Worm (Caenorhabditis elegans): ENCODE data around the gene Y38H6C.13.
"Not testable (repeated sequence)": the region's sequence is repeated elsewhere in the genome, so short reads cannot be mapped to it uniquely, and the experiment has no call there.

The Y38H6C.13 gene

DNA sequence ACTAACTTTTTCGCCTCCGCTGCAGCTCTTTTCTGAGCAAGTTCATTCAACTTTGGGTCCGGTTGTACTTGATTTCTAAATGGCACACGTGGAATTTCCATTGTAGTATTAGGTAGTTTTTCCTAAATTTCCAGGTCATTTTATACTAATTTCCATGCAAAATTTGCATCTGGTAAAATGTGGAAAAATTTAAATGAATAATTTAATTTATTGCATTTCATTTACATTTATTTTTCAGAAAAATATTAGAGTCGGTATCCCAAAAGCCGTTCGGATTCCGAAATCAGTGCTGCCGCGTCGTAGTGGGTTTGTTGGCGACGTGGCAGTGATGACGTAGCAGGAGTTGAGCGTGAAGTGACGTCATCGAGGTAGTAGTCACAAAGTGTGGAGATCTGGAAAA lies 19.5 kb downstream of the Y38H6C.13 start, which contains the start of gene Y38H6C.18:
TSS of gene Y38H6C.18 (minus strand) at position 101 of the 400 bp plus-strand sequence.
- TF ChIP-seq dao-5 (tag; optimal IDR thresholded peaks at IDR 0.05), result no peak
- no peak for TF ChIP-seq him-1 (tag; optimal IDR thresholded peaks at IDR 0.05)
- TF ChIP-seq W03F9.2 (tag; optimal IDR thresholded peaks at IDR 0.05), result no peak

ce11 chrV:20551096-20551495 lies 23.5 kb downstream of the Y38H6C.13 start, which contains the start of gene Y38H6C.20:
Gene Y38H6C.20, minus strand, starts transcription at chrV:20551196.
- TF ChIP-seq dao-5 (tag; optimal IDR thresholded peaks at IDR 0.05) (no peak), him-1 (tag; optimal IDR thresholded peaks at IDR 0.05) (no peak), W03F9.2 (tag; optimal IDR thresholded peaks at IDR 0.05) (no peak)

ce11 chrV:20552971-20553370 lies 25.4 kb downstream of the Y38H6C.13 start, which contains the start of gene vmo-1:
Gene vmo-1, minus strand, starts transcription at chrV:20553071.
- TF ChIP-seq him-1 (tag; optimal IDR thresholded peaks at IDR 0.05) (no peak), W03F9.2 (tag; optimal IDR thresholded peaks at IDR 0.05) (no peak), dao-5 (tag; optimal IDR thresholded peaks at IDR 0.05) (no peak)

ce11 chrV:20555120-20555519 lies 27.5 kb downstream of the Y38H6C.13 start, which contains the start of gene Y38H6C.21:
Gene Y38H6C.21, minus strand, starts transcription at chrV:20555267.
- no peak for TF ChIP-seq dao-5 (tag; optimal IDR thresholded peaks at IDR 0.05)
- no peak for TF ChIP-seq W03F9.2 (tag; optimal IDR thresholded peaks at IDR 0.05)
- no peak for TF ChIP-seq him-1 (tag; optimal IDR thresholded peaks at IDR 0.05)

ce11 chrV:20556260-20556659 lies 28.7 kb downstream of the Y38H6C.13 start, which contains the start of gene Y38H6C.23:
Gene Y38H6C.23, minus strand, starts transcription at chrV:20556360.
- TF ChIP-seq W03F9.2 (tag; optimal IDR thresholded peaks at IDR 0.05), result no peak
- TF ChIP-seq dao-5 (tag; optimal IDR thresholded peaks at IDR 0.05), result no peak
- no peak for TF ChIP-seq him-1 (tag; optimal IDR thresholded peaks at IDR 0.05)

ce11 chrV:20558270-20558669 lies 30.7 kb downstream of the Y38H6C.13 start, which contains the start of gene abf-4:
Gene abf-4, minus strand, starts transcription at chrV:20558370.
- TF ChIP-seq W03F9.2 (tag; optimal IDR thresholded peaks at IDR 0.05), result no peak
- TF ChIP-seq him-1 (tag; optimal IDR thresholded peaks at IDR 0.05), result no peak
- no peak for TF ChIP-seq dao-5 (tag; optimal IDR thresholded peaks at IDR 0.05)

DNA sequence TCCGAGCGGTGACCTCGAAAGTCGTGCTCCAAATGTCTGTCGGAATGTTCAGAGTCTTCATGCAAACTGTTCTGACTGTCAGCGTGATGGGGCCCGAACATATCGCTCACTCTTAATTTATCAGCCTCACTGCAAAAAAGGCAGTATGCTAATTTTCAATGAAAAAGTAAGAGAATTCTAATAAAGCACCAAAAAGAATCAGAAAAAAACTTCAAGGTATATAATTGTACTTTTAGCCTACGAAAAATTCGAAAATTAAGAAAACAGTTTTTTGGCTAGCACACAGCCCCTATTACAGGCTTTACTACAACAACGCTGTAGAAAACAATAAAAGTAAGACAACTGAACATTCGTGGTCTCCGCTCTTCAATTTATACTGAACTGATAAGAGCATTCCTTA lies 34.2 kb downstream of the Y38H6C.13 start, which contains the start of gene F26F2.1:
TSS of gene F26F2.1 (minus strand) at position 101 of the 400 bp plus-strand sequence.
- no peak for TF ChIP-seq dao-5 (tag; optimal IDR thresholded peaks at IDR 0.05)
- no peak for TF ChIP-seq him-1 (tag; optimal IDR thresholded peaks at IDR 0.05)
- TF ChIP-seq W03F9.2 (tag; optimal IDR thresholded peaks at IDR 0.05), result no peak

DNA sequence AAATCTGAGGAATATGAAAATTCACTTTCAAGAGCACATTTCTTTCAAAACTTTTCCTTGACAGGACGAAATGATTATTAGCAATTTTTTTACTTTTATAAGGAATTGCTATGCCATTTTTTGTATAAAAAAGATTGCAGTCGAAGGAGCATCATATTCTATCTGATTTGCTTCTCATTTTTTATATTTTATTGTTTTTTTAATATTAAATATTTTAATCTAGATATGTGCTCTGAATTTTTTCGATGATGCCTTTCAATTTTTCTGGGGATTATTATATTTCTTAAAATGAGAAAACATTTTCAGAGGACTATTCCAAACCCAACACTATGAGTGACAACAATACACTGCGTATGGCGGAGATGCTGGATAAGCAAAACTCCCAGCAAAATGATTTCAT lies 36.5 kb downstream of the Y38H6C.13 start, which contains the start of gene F26F2.13:
TSS of gene F26F2.13 (plus strand) at position 301 of the 400 bp plus-strand sequence.
- not testable (repeated sequence) for TF ChIP-seq dao-5, him-1, W03F9.2 (tag; optimal IDR thresholded peaks at IDR 0.05)

DNA sequence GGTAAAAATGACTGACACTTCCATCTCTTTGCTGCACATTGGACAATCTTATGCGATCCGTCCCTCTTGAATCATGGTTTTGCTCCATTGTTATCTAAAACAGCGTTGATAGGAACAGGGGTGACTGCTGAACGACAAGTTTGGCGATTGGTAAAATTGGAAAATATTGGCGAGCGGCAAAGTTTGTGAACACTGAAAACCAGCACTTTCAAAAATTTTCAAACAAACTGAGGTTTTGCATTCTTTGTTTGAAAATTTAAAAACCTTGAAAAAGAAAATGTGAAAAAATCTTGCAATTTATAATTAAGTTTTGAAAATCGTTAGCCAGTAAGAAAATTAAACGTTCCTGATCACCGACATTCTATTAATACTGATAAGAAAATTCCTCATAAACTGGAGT lies 38.9 kb downstream of the Y38H6C.13 start, which contains the start of gene F26F2.3:
TSS of gene F26F2.3 (minus strand) at position 101 of the 400 bp plus-strand sequence.
- TF ChIP-seq him-1 (tag; optimal IDR thresholded peaks at IDR 0.05), result no peak
- no peak for TF ChIP-seq dao-5 (tag; optimal IDR thresholded peaks at IDR 0.05)
- TF ChIP-seq W03F9.2 (tag; optimal IDR thresholded peaks at IDR 0.05), result no peak

- not testable (repeated sequence) for TF ChIP-seq W03F9.2, dao-5, him-1 (tag; optimal IDR thresholded peaks at IDR 0.05)
These were observed 41.4 kb downstream of the Y38H6C.13 start, which contains the start of gene F26F2.4 for ce11 chrV:20568995-20569394. Gene F26F2.4, plus strand, starts transcription at chrV:20569295.

ce11 chrV:20573392-20573791 lies 45.8 kb downstream of the Y38H6C.13 start, which contains the start of gene F26F2.5:
Gene F26F2.5, plus strand, starts transcription at chrV:20573692.
- TF ChIP-seq dao-5 (tag; optimal IDR thresholded peaks at IDR 0.05) (no peak), him-1 (tag; optimal IDR thresholded peaks at IDR 0.05) (no peak), W03F9.2 (tag; optimal IDR thresholded peaks at IDR 0.05) (no peak)

ce11 chrV:20574314-20574713 lies 46.7 kb downstream of the Y38H6C.13 start, which contains the start of gene clec-263:
Gene clec-263, plus strand, starts transcription at chrV:20574614.
- no peak for TF ChIP-seq dao-5 (tag; optimal IDR thresholded peaks at IDR 0.05)
- TF ChIP-seq him-1 (tag; optimal IDR thresholded peaks at IDR 0.05), result no peak
- no peak for TF ChIP-seq W03F9.2 (tag; optimal IDR thresholded peaks at IDR 0.05)

DNA sequence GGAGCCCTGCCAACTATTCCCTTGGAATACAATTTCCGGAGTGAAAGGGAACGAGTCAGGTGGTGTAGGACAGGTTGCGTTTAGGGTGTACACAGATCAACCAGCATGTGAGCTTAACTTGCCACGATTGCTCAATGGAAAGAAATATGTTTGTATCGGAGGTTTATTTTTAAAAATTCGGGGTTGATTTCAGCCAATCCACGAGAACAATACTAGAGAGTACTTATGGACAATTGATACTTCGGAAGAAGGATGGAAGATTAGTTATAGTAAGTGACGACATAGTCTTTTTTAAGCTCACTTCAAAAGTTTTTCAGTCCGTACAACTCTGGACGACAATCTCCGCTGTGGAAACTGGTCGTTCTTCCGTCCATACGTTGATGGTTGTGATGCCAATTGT lies 47.3 kb downstream of the Y38H6C.13 start:
- TF ChIP-seq W03F9.2 (tag; optimal IDR thresholded peaks at IDR 0.05), result no peak
- no peak for TF ChIP-seq him-1 (tag; optimal IDR thresholded peaks at IDR 0.05)
- TF ChIP-seq dao-5 (tag; optimal IDR thresholded peaks at IDR 0.05), result no peak
